Worm (Caenorhabditis elegans) whole organism, mixed stage, embryonic: ENCODE data around the gene gbas-1.
"Not testable (repeated sequence)": the region's sequence is repeated elsewhere in the genome, so short reads cannot be mapped to it uniquely, and the experiment has no call there.

Source experiments
- M03D4.4 ChIP-seq: sonication (generic microtip); optimal IDR thresholded peaks from 2 replicates; lab custom pipeline; 2017; ENCODE audit warnings: mild to moderate bottlenecking, missing genetic modification characterization, missing compliant biosample characterization
- bed-3 ChIP-seq: fragments of 200-800 bp; sonication (Bioruptor generic); optimal IDR thresholded peaks from 3 replicates; lab custom pipeline; 2018; ENCODE audit warnings: mild to moderate bottlenecking, missing genetic modification characterization, moderate library complexity, missing compliant biosample characterization
- blmp-1 ChIP-seq: fragments of 150-350 bp; optimal IDR thresholded peaks from 2 replicates; lab custom pipeline; 2014; ENCODE audit warnings: missing biosample characterization, missing genetic modification characterization
- ceh-39 ChIP-seq: fragments of 150-350 bp; optimal IDR thresholded peaks from 2 replicates; lab custom pipeline; 2014; ENCODE audit warnings: missing biosample characterization, missing genetic modification characterization
- ceh-43 ChIP-seq: fragments of 200-800 bp; sonication (Bioruptor generic); optimal IDR thresholded peaks from 2 replicates; lab custom pipeline; 2018; ENCODE audit warnings: mild to moderate bottlenecking, missing genetic modification characterization, moderate library complexity, missing compliant biosample characterization
- ceh-83 ChIP-seq: fragments of 200-800 bp; sonication (Bioruptor generic); optimal IDR thresholded peaks from 2 replicates; lab custom pipeline; 2018; ENCODE audit warnings: mild to moderate bottlenecking, missing genetic modification characterization, missing compliant biosample characterization
- ces-1 ChIP-seq: fragments of 150-350 bp; optimal IDR thresholded peaks from 2 replicates; lab custom pipeline; 2014; ENCODE audit warnings: missing biosample characterization, missing genetic modification reagents, missing genetic modification characterization
- cnd-1 ChIP-seq: fragments of 200-800 bp; sonication (Bioruptor generic); optimal IDR thresholded peaks from 2 replicates; lab custom pipeline; 2018; ENCODE audit warnings: mild to moderate bottlenecking, missing genetic modification characterization, missing compliant biosample characterization
- drap-1 ChIP-seq: fragments of 200-800 bp; sonication (Bioruptor generic); optimal IDR thresholded peaks from 3 replicates; lab custom pipeline; 2018; ENCODE audit warnings: mild to moderate bottlenecking, missing genetic modification characterization, missing compliant biosample characterization
- elt-3 ChIP-seq: fragments of 150-350 bp; optimal IDR thresholded peaks from 2 replicates; lab custom pipeline; 2014; ENCODE audit warnings: missing biosample characterization, missing genetic modification characterization
- flh-1 ChIP-seq: fragments of 200-800 bp; sonication (Bioruptor generic); optimal IDR thresholded peaks from 2 replicates; lab custom pipeline; 2018; ENCODE audit warnings: mild to moderate bottlenecking, missing genetic modification characterization, moderate library complexity, missing compliant biosample characterization
- ham-2 ChIP-seq: fragments of 200-800 bp; sonication (Bioruptor generic); optimal IDR thresholded peaks from 2 replicates; lab custom pipeline; 2018; ENCODE audit warnings: mild to moderate bottlenecking, missing genetic modification characterization, missing compliant biosample characterization
- lin-13 ChIP-seq: fragments of 150-350 bp; optimal IDR thresholded peaks from 2 replicates; lab custom pipeline; 2014; ENCODE audit warnings: missing biosample characterization, missing genetic modification characterization
- lin-32 ChIP-seq: fragments of 200-800 bp; sonication (Bioruptor generic); optimal IDR thresholded peaks from 2 replicates; lab custom pipeline; 2018; ENCODE audit warnings: mild to moderate bottlenecking, missing genetic modification characterization, missing compliant biosample characterization
- mab-5 ChIP-seq: fragments of 150-350 bp; optimal IDR thresholded peaks from 2 replicates; lab custom pipeline; 2014; ENCODE audit warnings: missing biosample characterization, missing genetic modification characterization
- mep-1 ChIP-seq: fragments of 150-350 bp; optimal IDR thresholded peaks from 2 replicates; lab custom pipeline; 2017; ENCODE audit warnings: missing biosample characterization, missing genetic modification reagents, missing genetic modification characterization, inconsistent platforms
- mls-2 ChIP-seq: sonication (generic microtip); optimal IDR thresholded peaks from 2 replicates; lab custom pipeline; 2016; ENCODE audit warnings: mild to moderate bottlenecking, missing genetic modification characterization, moderate library complexity, missing compliant biosample characterization
- nhr-12 ChIP-seq: fragments of 150-350 bp; optimal IDR thresholded peaks from 2 replicates; lab custom pipeline; 2014; ENCODE audit warnings: missing biosample characterization, missing genetic modification characterization
- nhr-2 ChIP-seq: fragments of 150-350 bp; optimal IDR thresholded peaks from 2 replicates; lab custom pipeline; 2014; ENCODE audit warnings: missing biosample characterization, missing genetic modification characterization
- nhr-237 ChIP-seq: fragments of 150-350 bp; optimal IDR thresholded peaks from 2 replicates; lab custom pipeline; 2014; ENCODE audit warnings: missing biosample characterization, missing genetic modification characterization
- nhr-76 ChIP-seq: sonication (generic microtip); optimal IDR thresholded peaks from 2 replicates; lab custom pipeline; 2017; ENCODE audit warnings: missing biosample characterization, missing genetic modification characterization
- pha-4 ChIP-seq: fragments of 150-350 bp; optimal IDR thresholded peaks from 2 replicates; lab custom pipeline; 2018; ENCODE audit warnings: missing biosample characterization, missing genetic modification reagents, missing genetic modification characterization
- sem-2 ChIP-seq: fragments of 200-800 bp; sonication (Bioruptor generic); optimal IDR thresholded peaks from 2 replicates; lab custom pipeline; 2018; ENCODE audit warnings: mild to moderate bottlenecking, missing genetic modification characterization, missing compliant biosample characterization
- snpc-4 ChIP-seq: fragments of 150-350 bp; optimal IDR thresholded peaks from 2 replicates; lab custom pipeline; 2014; ENCODE audit warnings: missing biosample characterization, missing genetic modification characterization
- sptf-1 ChIP-seq: sonication (generic microtip); optimal IDR thresholded peaks from 2 replicates; lab custom pipeline; 2017; ENCODE audit warnings: mild to moderate bottlenecking, missing genetic modification characterization, moderate library complexity, missing compliant biosample characterization
- tbx-8 ChIP-seq: fragments of 200-800 bp; sonication (Bioruptor generic); optimal IDR thresholded peaks from 2 replicates; lab custom pipeline; 2018; ENCODE audit warnings: mild to moderate bottlenecking, missing genetic modification characterization, moderate library complexity, missing compliant biosample characterization
- unc-120 ChIP-seq: sonication (generic microtip); optimal IDR thresholded peaks from 2 replicates; lab custom pipeline; 2017; ENCODE audit warnings: missing genetic modification characterization, missing compliant biosample characterization; ENCODE audit not compliant: poor library complexity, severe bottlenecking
- unc-39 ChIP-seq: fragments of 150-350 bp; optimal IDR thresholded peaks from 2 replicates; lab custom pipeline; 2014; ENCODE audit warnings: missing biosample characterization, missing genetic modification characterization
- zip-8 ChIP-seq: fragments of 150-350 bp; optimal IDR thresholded peaks from 2 replicates; lab custom pipeline; 2014; ENCODE audit warnings: missing biosample characterization, missing genetic modification characterization

gbas-1 gene

ce11 chrII:2530496-2530895 lies 25.8 kb downstream of the gbas-1 start, which contains the start of gene K02F6.6:
K02F6.6 (plus strand) TSS chrII:2530796.
- TF ChIP-seq elt-3 (tag; lab: Kevin White, UChicago): no peak
- TF ChIP-seq zip-8 (tag; lab: Kevin White, UChicago): no peak
- TF ChIP-seq ceh-43 (GFP tag; lab: Kevin White, UChicago): no peak
- TF ChIP-seq M03D4.4 (tag; lab: Kevin White, UChicago): no peak

ce11 chrII:2534459-2534858 lies 29.8 kb downstream of the gbas-1 start, which contains the start of gene K02F6.5:
K02F6.5 (plus strand) TSS chrII:2534759.
- TF ChIP-seq pha-4; bed-3 (GFP tag; lab: Kevin White, UChicago); lin-13 (tag; lab: Kevin White, UChicago): not testable (repeated sequence)

DNA sequence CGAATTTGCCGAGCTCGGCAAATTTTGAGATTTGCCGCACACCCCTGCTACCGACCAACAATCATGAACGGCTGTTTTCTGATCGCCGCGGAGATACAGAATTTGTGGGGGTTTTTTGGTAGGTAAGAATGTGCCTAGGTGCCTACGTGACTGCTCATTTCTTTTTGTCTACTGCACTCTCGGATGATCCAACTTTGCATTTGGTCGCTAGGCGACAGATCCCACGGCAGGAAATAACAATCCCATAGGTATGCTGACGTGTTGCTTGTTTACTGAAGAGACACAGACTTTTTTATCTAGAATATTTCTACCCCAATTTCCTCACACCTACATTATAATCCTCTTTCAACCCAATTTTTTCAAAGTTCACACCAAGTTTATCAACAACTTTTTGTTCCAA lies 30.3 kb downstream of the gbas-1 start, which contains the start of gene K02F6.8:
TSS of gene K02F6.8 (minus strand) at position 101 of the 400 bp plus-strand sequence.
- TF ChIP-seq elt-3 (tag; lab: Kevin White, UChicago); nhr-2 (tag; lab: Kevin White, UChicago); tbx-8 (GFP tag; lab: Kevin White, UChicago): not testable (repeated sequence)
- TF ChIP-seq, all 35 proteins: peak for 0; not testable (repeated sequence) for 35

ce11 chrII:2537754-2538153 lies 33.1 kb downstream of the gbas-1 start, which contains the start of gene K02F6.7:
K02F6.7 (minus strand) TSS chrII:2537854.
- TF ChIP-seq nhr-12 (no peak), ceh-39 (no peak), unc-39 (no peak), unc-120 (tag; lab: Kevin White, UChicago) (no peak), bed-3 (GFP tag; lab: Kevin White, UChicago) (no peak), mls-2 (tag; lab: Kevin White, UChicago) (no peak), mab-5 (no peak), lin-32 (GFP tag; lab: Kevin White, UChicago) (no peak), nhr-2 (tag; lab: Kevin White, UChicago) (no peak), ham-2 (GFP tag; lab: Kevin White, UChicago) (no peak), flh-1 (GFP tag; lab: Kevin White, UChicago) (no peak), zip-8 (tag; lab: Kevin White, UChicago) (no peak), drap-1 (GFP tag; lab: Kevin White, UChicago) (no peak), snpc-4 (no peak), ceh-83 (GFP tag; lab: Kevin White, UChicago) (no peak), nhr-76 (tag; lab: Kevin White, UChicago) (no peak), blmp-1 (no peak)

- TF ChIP-seq ceh-43 (GFP tag; lab: Kevin White, UChicago) (no peak), mep-1 (tag; lab: Kevin White, UChicago) (no peak), M03D4.4 (tag; lab: Kevin White, UChicago) (no peak), nhr-237 (no peak), cnd-1 (tag; lab: Kevin White, UChicago) (no peak), lin-13 (tag; lab: Kevin White, UChicago) (no peak), bed-3 (GFP tag; lab: Kevin White, UChicago) (no peak), pha-4 (no peak), ceh-83 (GFP tag; lab: Kevin White, UChicago) (no peak), tbx-8 (GFP tag; lab: Kevin White, UChicago) (no peak)
Measured at ce11 chrII:2538194-2538593, 33.5 kb downstream of the gbas-1 start, which contains the start of gene K02F6.4. K02F6.4 (plus strand) TSS chrII:2538494.

DNA sequence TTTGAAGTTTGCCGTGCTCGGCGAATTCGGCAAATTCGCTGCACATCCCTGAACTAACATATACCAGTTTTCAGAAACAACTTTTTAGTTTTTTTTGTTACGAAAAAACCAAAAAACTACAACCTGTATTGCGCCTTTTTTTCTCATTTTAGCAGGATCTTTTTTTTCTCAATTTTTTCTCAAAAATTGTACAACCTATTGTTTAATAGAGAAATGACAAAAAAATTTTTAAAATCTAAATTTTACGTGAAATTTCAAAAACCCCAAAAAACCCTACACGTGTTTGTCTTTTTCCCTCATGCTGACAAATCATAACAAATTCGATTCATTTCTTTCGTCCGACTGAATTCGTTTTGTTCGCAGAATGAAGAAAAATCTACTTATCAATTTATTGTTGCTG lies 41.2 kb downstream of the gbas-1 start, which contains the start of gene K02F6.3:
TSS of gene K02F6.3 (plus strand) at position 301 of the 400 bp plus-strand sequence.
- TF ChIP-seq pha-4 (no peak), ces-1 (GFP tag; lab: Kevin White, UChicago) (no peak), nhr-12 (no peak), lin-32 (GFP tag; lab: Kevin White, UChicago) (no peak), ham-2 (GFP tag; lab: Kevin White, UChicago) (no peak), sem-2 (GFP tag; lab: Kevin White, UChicago) (no peak), mab-5 (no peak), blmp-1 (no peak), zip-8 (tag; lab: Kevin White, UChicago) (no peak), snpc-4 (no peak), unc-120 (tag; lab: Kevin White, UChicago) (no peak), sptf-1 (no peak), ceh-43 (GFP tag; lab: Kevin White, UChicago) (no peak), ceh-39 (no peak), drap-1 (GFP tag; lab: Kevin White, UChicago) (no peak), M03D4.4 (tag; lab: Kevin White, UChicago) (no peak), nhr-2 (tag; lab: Kevin White, UChicago) (no peak)
